Worm (Caenorhabditis elegans) whole organism, young adult: ENCODE data around the gene frpr-4.

Experiments
- F55B11.4 ChIP-seq: sonication (generic microtip); optimal IDR thresholded peaks from 2 replicates; lab custom pipeline; 2016; ENCODE audit warnings: missing compliant biosample characterization, missing genetic modification characterization, borderline replicate concordance; ENCODE audit not compliant: insufficient read depth
- akir-1 ChIP-seq: fragments of 200-800 bp; sonication (Bioruptor generic); optimal IDR thresholded peaks from 2 replicates; lab custom pipeline; 2018; ENCODE audit warnings: mild to moderate bottlenecking, missing genetic modification characterization, moderate library complexity, missing compliant biosample characterization
- ama-1 ChIP-seq, 3 experiments: fragments of 150-350 bp in 1 of 3; sonication (generic microtip) in 2 of 3; optimal IDR thresholded peaks; 2 replicates each; lab custom pipeline; 2014 to 2018; ENCODE audit warnings: missing biosample characterization in 2 of 3, missing genetic modification characterization in 2 of 3, missing genetic modification reagents in 2 of 3
- athp-1 ChIP-seq: sonication (generic microtip); optimal IDR thresholded peaks from 2 replicates; lab custom pipeline; 2017; ENCODE audit warnings: mild to moderate bottlenecking, missing genetic modification characterization, missing compliant biosample characterization
- ceh-91 ChIP-seq: fragments of 200-800 bp; sonication (Bioruptor generic); IDR thresholded peaks from 2 replicates; pipeline ENCODE4 v1.3.6; 2022; ENCODE audit warnings: missing genetic modification reagents, missing genetic modification characterization, missing compliant biosample characterization
- die-1 ChIP-seq: sonication (generic microtip); optimal IDR thresholded peaks from 2 replicates; lab custom pipeline; 2016; ENCODE audit warnings: missing genotype, mild to moderate bottlenecking, missing genetic modification characterization, missing compliant biosample characterization
- let-526 ChIP-seq: fragments of 200-800 bp; sonication (Bioruptor generic); IDR thresholded peaks from 2 replicates; pipeline ENCODE4 v1.3.6; 2022; ENCODE audit warnings: missing genetic modification reagents, missing genetic modification characterization, missing compliant biosample characterization
- lin-35 ChIP-seq, 3 experiments: fragments of 150-350 bp in 2 of 3; sonication (generic microtip) in 1 of 3; optimal IDR thresholded peaks; 2 replicates each; lab custom pipeline; 2014 to 2018; ENCODE audit warnings: missing biosample characterization in 3 of 3, missing genetic modification characterization in 3 of 3, missing genetic modification reagents in 3 of 3
- tbx-9 ChIP-seq: sonication (generic microtip); optimal IDR thresholded peaks from 2 replicates; lab custom pipeline; 2016; ENCODE audit warnings: borderline replicate concordance, missing genetic modification characterization, inconsistent platforms, missing compliant biosample characterization
- unc-62 ChIP-seq: fragments of 150-350 bp; optimal IDR thresholded peaks from 2 replicates; lab custom pipeline; 2014; ENCODE audit warnings: missing biosample characterization, missing genetic modification reagents, missing genetic modification characterization

DNA sequence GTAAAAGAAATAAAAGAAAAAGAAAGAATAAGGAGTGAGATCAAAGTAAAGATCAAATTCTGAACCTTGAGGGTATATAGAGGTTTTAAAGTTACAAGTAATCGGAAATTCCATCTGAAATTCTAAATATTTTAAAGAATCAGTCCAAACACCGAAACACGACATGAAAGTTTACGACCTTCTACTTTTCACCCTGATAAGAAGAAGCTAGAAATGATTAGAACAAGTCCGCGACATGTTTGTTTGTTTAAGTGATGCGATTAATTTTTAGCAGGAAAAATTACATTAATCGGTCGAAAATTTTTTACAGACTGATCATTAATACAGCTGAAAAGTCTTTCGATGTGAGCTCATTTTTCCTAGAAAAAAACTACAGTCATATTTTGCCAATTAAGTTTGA lies 9.3 kb upstream of the frpr-4 start:
- TF ChIP-seq athp-1 (tag; lab: Kevin White, UChicago) (no peak), F55B11.4 (no peak), die-1 (no peak), unc-62 (GFP tag; lab: Kevin White, UChicago) (no peak), tbx-9 (no peak), akir-1 (GFP tag; lab: Kevin White, UChicago) (no peak), ceh-91 (GFP tag; lab: Robert Waterston, UW) (no peak), lin-35 (GFP tag; optimal IDR thresholded peaks at IDR 0.05; lab: Kevin White, UChicago) (no peak), let-526 (GFP tag; lab: Robert Waterston, UW) (no peak), ama-1 (optimal IDR thresholded peaks at IDR 0.05; lab: Kevin White, UChicago) (no peak), ama-1 (GFP tag; optimal IDR thresholded peaks at IDR 0.05; lab: Kevin White, UChicago) (no peak)
